Fruit fly (Drosophila melanogaster) whole organism, prepupa: Measurements from ENCODE around the gene Vlet.

Experiments
- CG10669 ChIP-seq: fragments of 200-800 bp; sonication (Bioruptor generic); optimal IDR thresholded peaks from 3 replicates; lab custom pipeline; 2018; ENCODE audit warnings: missing biosample characterization, mild to moderate bottlenecking, missing genetic modification characterization, moderate library complexity
- CG11294 ChIP-seq: fragments of 200-800 bp; sonication (Bioruptor generic); IDR thresholded peaks from 2 replicates; pipeline ENCODE4 v1.3.6; 2022; ENCODE audit warnings: missing biosample characterization, missing genetic modification characterization
- CG11762 ChIP-seq: fragments of 200-800 bp; sonication (Bioruptor generic); optimal IDR thresholded peaks from 3 replicates; lab custom pipeline; 2016; ENCODE audit warnings: missing biosample characterization, missing genetic modification characterization; ENCODE audit not compliant: insufficient read depth
- CG11902 ChIP-seq: fragments of 200-800 bp; sonication (Bioruptor generic); optimal IDR thresholded peaks from 3 replicates; lab custom pipeline; 2016; ENCODE audit warnings: missing biosample characterization, missing genetic modification characterization
- CG15336 ChIP-seq: fragments of 200-800 bp; sonication (Bioruptor generic); IDR thresholded peaks from 2 replicates; pipeline ENCODE4 v1.3.6; 2022; ENCODE audit warnings: missing biosample characterization, missing genetic modification characterization
- CG16779 ChIP-seq: fragments of 200-800 bp; sonication (Bioruptor generic); optimal IDR thresholded peaks from 3 replicates; lab custom pipeline; 2017; ENCODE audit warnings: missing biosample characterization, mild to moderate bottlenecking, missing genetic modification characterization
- CG3032 ChIP-seq: fragments of 200-800 bp; optimal IDR thresholded peaks from 2 replicates; lab custom pipeline; 2019; ENCODE audit warnings: missing biosample characterization, mild to moderate bottlenecking, missing genetic modification characterization, moderate library complexity
- CG32006 ChIP-seq: fragments of 200-800 bp; sonication (Bioruptor generic); optimal IDR thresholded peaks from 3 replicates; lab custom pipeline; 2017; ENCODE audit warnings: missing biosample characterization, mild to moderate bottlenecking, missing genetic modification characterization
- CG34406 ChIP-seq: fragments of 200-800 bp; sonication (Bioruptor generic); optimal IDR thresholded peaks from 3 replicates; lab custom pipeline; 2016; ENCODE audit warnings: missing biosample characterization, missing genetic modification characterization
- CG3919 ChIP-seq: fragments of 200-800 bp; sonication (Bioruptor generic); optimal IDR thresholded peaks from 3 replicates; lab custom pipeline; 2016; ENCODE audit warnings: missing biosample characterization, missing genetic modification characterization
- CG4318 ChIP-seq: fragments of 200-800 bp; sonication (Bioruptor generic); optimal IDR thresholded peaks from 3 replicates; lab custom pipeline; 2017; ENCODE audit warnings: missing biosample characterization, mild to moderate bottlenecking, missing genetic modification characterization
- CG6163 ChIP-seq: fragments of 200-800 bp; sonication (Bioruptor generic); IDR thresholded peaks from 3 replicates; pipeline ENCODE4 v1.3.6; 2022; ENCODE audit warnings: missing biosample characterization, missing genetic modification characterization
- CG6276 ChIP-seq: fragments of 200-800 bp; sonication (Bioruptor generic); optimal IDR thresholded peaks from 2 replicates; lab custom pipeline; 2017; ENCODE audit warnings: missing biosample characterization, mild to moderate bottlenecking, missing genetic modification characterization
- CG6792 ChIP-seq: fragments of 200-800 bp; sonication (Bioruptor generic); optimal IDR thresholded peaks from 3 replicates; lab custom pipeline; 2016; ENCODE audit warnings: missing biosample characterization, missing genetic modification characterization
- CG6808 ChIP-seq: fragments of 200-800 bp; sonication (Bioruptor generic); optimal IDR thresholded peaks from 3 replicates; lab custom pipeline; 2017; ENCODE audit warnings: missing biosample characterization, missing genetic modification characterization, mild to moderate bottlenecking, moderate library complexity, missing genetic modification reagents
- CG7368 ChIP-seq: fragments of 200-800 bp; sonication (Bioruptor generic); optimal IDR thresholded peaks from 3 replicates; lab custom pipeline; 2016; ENCODE audit warnings: missing biosample characterization, missing genetic modification characterization
- CG8119 ChIP-seq: fragments of 200-800 bp; sonication (Bioruptor generic); IDR thresholded peaks from 3 replicates; pipeline ENCODE4 v1.3.6; 2022; ENCODE audit warnings: missing biosample characterization, missing genetic modification characterization
- CG8319 ChIP-seq: fragments of 200-800 bp; sonication (Bioruptor generic); optimal IDR thresholded peaks from 3 replicates; lab custom pipeline; 2016; ENCODE audit warnings: missing biosample characterization, missing genetic modification characterization
- CG9139 ChIP-seq: fragments of 200-800 bp; sonication (Bioruptor generic); optimal IDR thresholded peaks from 3 replicates; lab custom pipeline; 2017; ENCODE audit warnings: missing biosample characterization, mild to moderate bottlenecking, missing genetic modification characterization
- Eip75B ChIP-seq: fragments of 200-800 bp; sonication (Bioruptor generic); optimal IDR thresholded peaks from 3 replicates; lab custom pipeline; 2016; ENCODE audit warnings: missing biosample characterization, missing genetic modification characterization
- Eip78C ChIP-seq: fragments of 200-800 bp; sonication (Bioruptor generic); peaks from one replicate; lab custom pipeline; 2016; ENCODE audit warnings: missing biosample characterization, missing genetic modification characterization
- Ets21C ChIP-seq: fragments of 200-800 bp; sonication (Bioruptor generic); optimal IDR thresholded peaks from 3 replicates; lab custom pipeline; 2016; ENCODE audit warnings: missing biosample characterization, missing genetic modification characterization
- Ets96B ChIP-seq: fragments of 200-800 bp; optimal IDR thresholded peaks from 2 replicates; lab custom pipeline; 2019; ENCODE audit warnings: missing biosample characterization, mild to moderate bottlenecking, missing genetic modification characterization, moderate library complexity
- Gug ChIP-seq: fragments of 200-800 bp; sonication (Bioruptor generic); IDR thresholded peaks from 2 replicates; pipeline ENCODE4 v1.3.6; 2022; ENCODE audit warnings: missing biosample characterization, missing genetic modification characterization
- Hr38 ChIP-seq: sonication (Bioruptor generic); optimal IDR thresholded peaks from 2 replicates; lab custom pipeline; 2016; ENCODE audit warnings: missing biosample characterization, missing genetic modification characterization
- Hr39 ChIP-seq: fragments of 200-800 bp; sonication (Bioruptor generic); optimal IDR thresholded peaks from 2 replicates; lab custom pipeline; 2016; ENCODE audit warnings: missing biosample characterization, missing genetic modification characterization
- Hr4 ChIP-seq: fragments of 200-800 bp; sonication (Bioruptor generic); optimal IDR thresholded peaks from 3 replicates; lab custom pipeline; 2016; ENCODE audit warnings: missing biosample characterization, missing genetic modification characterization
- Lpt ChIP-seq: fragments of 200-800 bp; sonication (Bioruptor generic); optimal IDR thresholded peaks from 3 replicates; lab custom pipeline; 2016; ENCODE audit warnings: missing biosample characterization, missing genetic modification characterization
- Met ChIP-seq: fragments of 200-800 bp; sonication (Bioruptor generic); optimal IDR thresholded peaks from 3 replicates; lab custom pipeline; 2016; ENCODE audit warnings: missing biosample characterization, missing genetic modification characterization
- OdsH ChIP-seq: fragments of 200-800 bp; sonication (Bioruptor generic); optimal IDR thresholded peaks from 3 replicates; lab custom pipeline; 2016; ENCODE audit warnings: missing biosample characterization, missing genetic modification characterization
- Sox102F ChIP-seq: fragments of 200-800 bp; sonication (Bioruptor generic); optimal IDR thresholded peaks from 2 replicates; lab custom pipeline; 2016; ENCODE audit warnings: missing biosample characterization, mild to moderate bottlenecking, missing genetic modification characterization
- Sox14 ChIP-seq: fragments of 200-800 bp; sonication (Bioruptor generic); optimal IDR thresholded peaks from 3 replicates; lab custom pipeline; 2016; ENCODE audit warnings: missing biosample characterization, missing genetic modification characterization
- Sox15 ChIP-seq: fragments of 200-800 bp; sonication (Bioruptor generic); optimal IDR thresholded peaks from 3 replicates; lab custom pipeline; 2016; ENCODE audit warnings: missing biosample characterization, missing genetic modification characterization
- achi ChIP-seq: fragments of 200-800 bp; sonication (Bioruptor generic); optimal IDR thresholded peaks from 3 replicates; lab custom pipeline; 2016; ENCODE audit warnings: missing biosample characterization, missing genetic modification characterization
- acj6 ChIP-seq: fragments of 200-800 bp; sonication (Bioruptor generic); optimal IDR thresholded peaks from 3 replicates; lab custom pipeline; 2016; ENCODE audit warnings: missing biosample characterization, missing genetic modification characterization
- dac ChIP-seq: fragments of 200-800 bp; sonication (Bioruptor generic); optimal IDR thresholded peaks from 2 replicates; lab custom pipeline; 2017; ENCODE audit warnings: missing biosample characterization, mild to moderate bottlenecking, missing genetic modification characterization
- dsx ChIP-seq: fragments of 200-800 bp; optimal IDR thresholded peaks from 3 replicates; lab custom pipeline; 2019; ENCODE audit warnings: missing biosample characterization, mild to moderate bottlenecking, missing genetic modification characterization, moderate library complexity; ENCODE audit not compliant: poor library complexity, severe bottlenecking
- fd59A ChIP-seq: fragments of 200-800 bp; sonication (Bioruptor generic); optimal IDR thresholded peaks from 2 replicates; lab custom pipeline; 2017; ENCODE audit warnings: missing biosample characterization, mild to moderate bottlenecking, missing genetic modification characterization, missing genetic modification reagents
- fkh ChIP-seq: fragments of 200-800 bp; sonication (Bioruptor generic); optimal IDR thresholded peaks from 3 replicates; lab custom pipeline; 2017; ENCODE audit warnings: missing biosample characterization, mild to moderate bottlenecking, missing genetic modification characterization, moderate library complexity
- net ChIP-seq: fragments of 200-800 bp; sonication (Bioruptor generic); optimal IDR thresholded peaks from 3 replicates; lab custom pipeline; 2016; ENCODE audit warnings: missing biosample characterization, missing genetic modification characterization
- salr ChIP-seq, 2 experiments: fragments of 200-800 bp; sonication (Bioruptor generic); optimal IDR thresholded peaks; 3 replicates each; lab custom pipeline; 2016 to 2018; ENCODE audit warnings: missing biosample characterization in 2 of 2, missing genetic modification characterization in 2 of 2, mild to moderate bottlenecking in 1 of 2
- spab ChIP-seq: fragments of 200-800 bp; sonication (Bioruptor generic); optimal IDR thresholded peaks from 2 replicates; lab custom pipeline; 2017; ENCODE audit warnings: missing biosample characterization, mild to moderate bottlenecking, missing genetic modification characterization, missing genetic modification reagents
- ss ChIP-seq, 2 experiments: fragments of 200-800 bp; sonication (Bioruptor generic); optimal IDR thresholded peaks; 2 replicates in 1 of 2; 3 replicates in 1 of 2; lab custom pipeline; 2017 to 2018; ENCODE audit warnings: mild to moderate bottlenecking in 2 of 2, missing biosample characterization in 2 of 2, missing genetic modification characterization in 2 of 2, moderate library complexity in 1 of 2
- topi ChIP-seq: fragments of 200-800 bp; sonication (Bioruptor generic); optimal IDR thresholded peaks from 3 replicates; lab custom pipeline; 2016; ENCODE audit warnings: missing biosample characterization, missing genetic modification characterization
- vri ChIP-seq: fragments of 200-800 bp; sonication (Bioruptor generic); optimal IDR thresholded peaks from 3 replicates; lab custom pipeline; 2016; ENCODE audit warnings: missing biosample characterization, mild to moderate bottlenecking, missing genetic modification characterization

Vlet gene

DNA sequence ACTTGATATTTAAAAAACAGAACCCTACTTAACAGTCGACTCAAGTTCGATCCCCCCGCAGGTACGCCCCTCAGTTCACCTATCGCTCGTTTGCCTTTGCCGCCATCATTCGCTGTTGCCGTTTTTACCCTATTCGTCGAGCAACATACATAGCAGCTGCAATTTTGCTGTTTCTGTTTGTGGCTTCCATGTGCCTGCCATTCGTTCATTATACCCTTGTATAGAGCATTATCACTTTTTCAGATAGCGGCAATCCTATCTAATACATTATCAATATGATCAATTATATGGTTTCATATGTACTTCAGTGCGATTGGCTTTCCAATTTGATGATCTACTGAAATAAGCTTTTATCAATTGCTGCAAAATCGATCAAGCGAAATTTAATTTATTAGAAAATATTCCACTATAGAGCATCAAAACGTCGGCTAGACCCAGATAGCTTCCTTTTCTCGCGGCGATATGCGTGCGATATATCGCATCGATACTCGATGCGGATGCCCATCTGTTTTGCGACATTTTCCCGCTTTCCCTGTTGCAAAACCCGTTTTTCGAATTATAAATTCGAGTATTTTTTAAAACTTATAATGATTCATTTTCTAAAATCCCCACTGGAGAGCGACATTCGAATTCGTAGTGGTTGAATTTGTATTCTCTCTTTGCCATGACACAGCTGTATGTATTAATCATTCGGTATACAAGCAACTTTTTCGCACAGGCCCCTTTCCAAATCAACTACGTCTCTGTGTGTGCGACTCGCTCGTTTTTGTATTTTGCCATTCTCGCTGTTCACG, 37.7 kb upstream of the Vlet start (continued):
- TF ChIP-seq CG11294: peak; percentile 67
- peak; percentile 89 for TF ChIP-seq CG3919 (GFP tag; lab: Kevin White, UChicago)
- peak; percentile 88 to 95 for TF ChIP-seq ss (GFP tag; optimal IDR thresholded peaks at IDR 0.05; lab: Kevin White, UChicago)
- TF ChIP-seq Gug (GFP tag; lab: Robert Waterston, UW): peak; percentile 81
- peak; percentile 74 for TF ChIP-seq salr (GFP tag; optimal IDR thresholded peaks at IDR 0.05; lab: Kevin White, UChicago)
- peak; percentile 93 for TF ChIP-seq topi (GFP tag; lab: Kevin White, UChicago)
- peak; percentile 73 for TF ChIP-seq CG7368 (GFP tag; lab: Kevin White, UChicago)
- TF ChIP-seq OdsH: peak; percentile 92
- peak; percentile 73 for TF ChIP-seq dac (GFP tag; lab: Kevin White, UChicago)
- peak; percentile 82 for TF ChIP-seq CG11762 (GFP tag; lab: Kevin White, UChicago)
- peak; percentile 85 for TF ChIP-seq CG6792 (GFP tag; lab: Kevin White, UChicago)
- peak; percentile 83 for TF ChIP-seq CG4318
- peak; percentile 84 for TF ChIP-seq CG9139 (GFP tag; lab: Kevin White, UChicago)
- peak; percentile 91 for TF ChIP-seq CG15336 (GFP tag; lab: Robert Waterston, UW)
- peak; percentile 92 for TF ChIP-seq net (GFP tag; lab: Kevin White, UChicago)
- peak; percentile 81 for TF ChIP-seq CG16779
- TF ChIP-seq Sox102F (GFP tag; lab: Kevin White, UChicago): peak; percentile 92
- TF ChIP-seq spab (GFP tag; lab: Kevin White, UChicago): peak; percentile 86
- TF ChIP-seq fd59A (GFP tag; lab: Kevin White, UChicago): peak; percentile 86

DNA sequence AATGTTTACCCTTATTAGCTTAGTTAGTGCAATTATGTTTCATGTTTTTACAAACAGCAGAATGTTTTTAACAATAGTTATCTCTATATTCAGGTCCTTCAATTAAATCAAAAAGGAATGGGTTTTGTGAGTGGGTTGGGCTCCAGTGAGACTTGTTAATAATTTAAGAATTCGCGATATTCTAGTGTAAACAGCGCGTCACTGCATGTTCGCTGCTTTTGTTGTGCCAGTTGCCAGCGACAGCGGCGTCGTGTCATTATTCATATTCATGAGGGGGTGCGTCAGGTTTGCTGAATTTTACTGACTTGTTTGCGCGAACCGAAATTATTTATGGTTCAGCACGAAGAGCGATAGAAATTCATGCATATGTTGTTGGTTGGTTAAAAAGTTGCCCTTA, 36.9 kb upstream of the Vlet start, which contains the start of gene Amun:
Amun (minus strand) TSS at position 303 of the 397 bp plus-strand sequence.
- TF ChIP-seq CG7368 (GFP tag; lab: Kevin White, UChicago) (peak; percentile 50), CG34406 (GFP tag; lab: Kevin White, UChicago) (no peak), CG6808 (peak; percentile 36), vri (GFP tag; lab: Kevin White, UChicago) (peak; percentile 41), CG11902 (GFP tag; lab: Kevin White, UChicago) (peak; percentile 7), fkh (GFP tag; lab: Kevin White, UChicago) (peak; percentile 62), CG6276 (peak; percentile 33), acj6 (peak; percentile 57), CG3032 (tag; lab: Kevin White, UChicago) (peak; percentile 42), Met (peak; percentile 40), CG11294 (no peak; the same call in 1 of the 2 replicates), CG8319 (GFP tag; lab: Kevin White, UChicago) (no peak), dsx (peak; percentile 38), dac (GFP tag; lab: Kevin White, UChicago) (no peak), Ets21C (peak; percentile 22), Hr39 (GFP tag; lab: Kevin White, UChicago) (peak; percentile 63), CG11762 (GFP tag; lab: Kevin White, UChicago) (no peak), Sox15 (no peak), CG10669 (GFP tag; lab: Kevin White, UChicago) (peak; percentile 51), Sox14 (GFP tag; lab: Kevin White, UChicago) (peak; percentile 43), Gug (GFP tag; lab: Robert Waterston, UW) (no peak), Ets96B (tag; lab: Kevin White, UChicago) (no peak), topi (GFP tag; lab: Kevin White, UChicago) (peak; percentile 39), CG8119 (GFP tag; lab: Robert Waterston, UW) (0 out of 3 replicates have a peak, but pooled peaks have one; percentile 20), CG32006 (GFP tag; lab: Kevin White, UChicago) (peak; percentile 64), ss (GFP tag; optimal IDR thresholded peaks at IDR 0.05; lab: Kevin White, UChicago) (no peak), CG6792 (GFP tag; lab: Kevin White, UChicago) (peak; percentile 43), fd59A (GFP tag; lab: Kevin White, UChicago) (peak; percentile 26), CG6163 (GFP tag; lab: Robert Waterston, UW) (no peak; the same call in none of the 3 replicates), Lpt (GFP tag; lab: Kevin White, UChicago) (no peak), achi (GFP tag; lab: Kevin White, UChicago) (peak; percentile 11), Eip75B (GFP tag; lab: Kevin White, UChicago) (peak; percentile 36), Hr38 (GFP tag; lab: Kevin White, UChicago) (no peak), Hr4 (peak; percentile 5), Eip78C (GFP tag; lab: Kevin White, UChicago) (peak; percentile 59), CG3919 (GFP tag; lab: Kevin White, UChicago) (peak; percentile 26), Sox102F (GFP tag; lab: Kevin White, UChicago) (no peak), CG9139 (GFP tag; lab: Kevin White, UChicago) (no peak), CG15336 (GFP tag; lab: Robert Waterston, UW) (peak; percentile 18; the same call in 1 of the 2 replicates), OdsH (peak; percentile 53)
